Worm (Caenorhabditis elegans): ENCODE results near the gene fbxb-15.

fbxb-15 gene

DNA sequence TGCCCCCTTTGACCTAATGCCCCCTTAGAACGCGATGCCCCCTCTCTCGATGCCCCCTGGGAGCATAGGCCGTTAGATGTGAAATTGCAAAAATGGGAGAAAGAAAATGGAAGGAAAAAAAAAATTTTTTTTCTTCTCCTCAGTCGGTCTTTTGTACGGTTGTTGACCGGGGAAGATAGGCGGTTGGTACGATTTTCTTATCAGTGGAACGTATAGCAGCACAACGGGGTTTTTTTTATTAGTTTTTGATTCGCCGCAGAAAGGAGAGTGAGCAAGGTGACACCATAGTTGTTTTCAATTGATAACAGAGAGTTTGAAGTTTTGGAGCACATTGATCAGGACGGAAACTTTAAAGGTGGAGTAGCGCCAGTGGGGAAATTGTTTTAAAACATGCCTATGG, 6.4 kb upstream of the fbxb-15 start:
- peak; percentile 16 for TF ChIP-seq elt-2 (tag; optimal IDR thresholded peaks at IDR 0.05)

DNA sequence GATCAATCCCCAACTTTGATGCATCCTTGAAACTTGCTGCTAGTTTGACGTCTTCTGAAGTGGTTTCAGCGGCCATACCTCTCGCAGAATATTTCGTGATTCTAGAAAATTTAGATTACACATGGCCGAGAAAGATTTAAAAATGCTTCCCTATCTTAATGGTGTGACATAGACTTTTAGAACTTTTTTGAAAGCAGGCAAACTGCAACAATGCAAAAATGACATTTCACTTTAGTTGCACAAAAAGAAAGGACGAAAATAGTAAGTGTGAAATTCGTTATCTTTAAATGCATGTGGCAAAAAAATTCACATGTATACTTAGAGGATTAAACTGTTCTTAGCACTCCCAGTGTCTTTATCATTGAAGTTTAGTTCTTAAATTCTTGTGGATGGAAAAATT, 3.9 kb upstream of the fbxb-15 start, which contains the start of gene ZC204.12:
Gene ZC204.12, minus strand, starts transcription at position 101 of the 400 bp plus-strand sequence.
- TF ChIP-seq elt-2 (tag; optimal IDR thresholded peaks at IDR 0.05) (no peak), ceh-30 (tag; optimal IDR thresholded peaks at IDR 0.05) (no peak), ceh-34 (tag; optimal IDR thresholded peaks at IDR 0.05) (no peak), sdc-2 (tag; optimal IDR thresholded peaks at IDR 0.05) (no peak), C38D4.7 (GFP tag; optimal IDR thresholded peaks at IDR 0.05) (no peak), madf-2 (tag; optimal IDR thresholded peaks at IDR 0.05) (no peak), ceh-6 (GFP tag; optimal IDR thresholded peaks at IDR 0.05) (no peak), nfya-1 (tag; optimal IDR thresholded peaks at IDR 0.05) (no peak), npax-4 (tag; optimal IDR thresholded peaks at IDR 0.05) (no peak), ceh-24 (tag; optimal IDR thresholded peaks at IDR 0.05) (no peak), ceh-2 (tag; optimal IDR thresholded peaks at IDR 0.05) (no peak), pqm-1 (tag; optimal IDR thresholded peaks at IDR 0.05) (no peak), fkh-10 (GFP tag; optimal IDR thresholded peaks at IDR 0.05) (no peak), C08G9.2 (tag; optimal IDR thresholded peaks at IDR 0.05) (no peak), pax-1 (tag; optimal IDR thresholded peaks at IDR 0.05) (no peak), syd-9 (tag; optimal IDR thresholded peaks at IDR 0.05) (no peak), dve-1 (tag; optimal IDR thresholded peaks at IDR 0.05) (no peak), odd-2 (tag; optimal IDR thresholded peaks at IDR 0.05) (no peak), pha-2 (tag; optimal IDR thresholded peaks at IDR 0.05) (no peak)

DNA sequence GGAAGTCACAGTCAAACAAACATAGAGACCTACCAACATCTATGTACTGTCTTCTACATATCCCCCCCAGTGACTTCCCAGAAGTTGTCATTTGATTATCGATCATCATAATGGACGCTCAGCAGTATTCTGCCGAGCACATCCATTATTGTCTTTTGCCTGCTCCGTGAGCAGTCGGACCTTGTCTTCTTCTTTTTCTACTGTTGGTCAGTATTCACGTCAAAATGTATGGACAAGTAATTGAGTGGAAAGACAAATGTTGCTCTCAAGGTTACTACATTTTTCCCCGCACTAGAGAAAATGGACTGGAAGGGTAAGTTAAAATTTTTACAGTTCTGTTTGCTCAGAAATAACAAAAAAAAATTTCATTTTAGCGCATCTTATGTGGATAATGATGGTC, 1.6 kb upstream of the fbxb-15 start, which contains the start of gene btb-12:
Gene btb-12, plus strand, starts transcription at position 301 of the 400 bp plus-strand sequence.
- TF ChIP-seq sox-2 (GFP tag; IDR thresholded peaks at IDR 0.05): no peak
- TF ChIP-seq gmeb-2 (tag; optimal IDR thresholded peaks at IDR 0.05): no peak
- TF ChIP-seq ceh-14 (tag; optimal IDR thresholded peaks at IDR 0.05): no peak
- no peak for TF ChIP-seq tbx-7 (tag; optimal IDR thresholded peaks at IDR 0.05)
- no peak for TF ChIP-seq ceh-9 (tag; optimal IDR thresholded peaks at IDR 0.05)
- TF ChIP-seq rnt-1 (tag; optimal IDR thresholded peaks at IDR 0.05): no peak

DNA sequence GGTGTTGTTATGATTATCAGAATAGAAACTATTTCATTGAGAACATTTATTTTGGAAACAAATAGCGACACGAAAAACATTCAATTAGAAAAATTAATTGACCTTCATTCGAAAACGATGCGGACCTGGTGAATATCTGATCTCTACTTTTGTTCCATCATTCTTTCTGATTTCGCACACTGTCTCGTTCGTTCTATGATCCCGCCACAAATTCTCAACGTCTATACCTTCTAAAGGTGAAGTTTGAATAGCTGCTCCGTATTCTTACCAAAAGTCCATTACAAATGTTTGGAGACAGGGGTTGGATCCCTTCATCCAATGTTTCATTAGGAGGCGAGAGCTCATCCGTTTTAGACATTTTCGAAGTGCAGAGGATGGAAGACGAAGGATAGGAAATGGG, 1.5 kb downstream of the fbxb-15 start, which contains the start of gene fbxb-16:
Gene fbxb-16, minus strand, starts transcription at position 101 of the 400 bp plus-strand sequence.
- no peak for TF ChIP-seq pha-2 (tag; optimal IDR thresholded peaks at IDR 0.05)
- TF ChIP-seq sdc-2 (tag; optimal IDR thresholded peaks at IDR 0.05): no peak
- TF ChIP-seq madf-2 (tag; optimal IDR thresholded peaks at IDR 0.05): no peak
- no peak for TF ChIP-seq elt-2 (tag; optimal IDR thresholded peaks at IDR 0.05)

DNA sequence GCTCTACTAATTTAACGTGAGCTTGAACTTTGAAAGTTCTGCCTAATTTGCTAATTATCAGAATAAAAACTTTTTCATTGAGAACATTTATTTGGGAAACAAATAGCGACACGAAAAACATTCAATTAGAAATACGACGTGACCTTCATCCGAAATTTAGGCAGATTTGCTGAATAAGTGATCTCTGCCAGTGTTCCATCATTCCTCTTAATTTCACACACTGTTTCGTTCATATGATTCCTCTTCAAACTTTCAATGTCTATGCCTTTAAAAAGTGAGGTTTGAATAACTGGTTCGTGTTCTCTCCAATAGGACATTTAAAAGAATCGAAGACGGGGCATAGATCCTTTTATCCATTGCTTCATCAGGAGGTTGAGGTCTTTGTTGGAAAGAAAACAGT, 2.8 kb downstream of the fbxb-15 start, which contains the start of gene fbxb-20:
Gene fbxb-20, minus strand, starts transcription at position 101 of the 400 bp plus-strand sequence.
- TF ChIP-seq madf-2 (tag; optimal IDR thresholded peaks at IDR 0.05) (no peak), ceh-2 (tag; optimal IDR thresholded peaks at IDR 0.05) (no peak), zip-5 (tag; optimal IDR thresholded peaks at IDR 0.05) (no peak), mec-3 (tag; optimal IDR thresholded peaks at IDR 0.05; ENCODE audit: borderline replicate concordance) (no peak), hlh-6 (tag; optimal IDR thresholded peaks at IDR 0.05) (no peak), fkh-10 (GFP tag; optimal IDR thresholded peaks at IDR 0.05) (no peak), odd-2 (tag; optimal IDR thresholded peaks at IDR 0.05) (no peak), fax-1 (tag; optimal IDR thresholded peaks at IDR 0.05) (no peak)

DNA sequence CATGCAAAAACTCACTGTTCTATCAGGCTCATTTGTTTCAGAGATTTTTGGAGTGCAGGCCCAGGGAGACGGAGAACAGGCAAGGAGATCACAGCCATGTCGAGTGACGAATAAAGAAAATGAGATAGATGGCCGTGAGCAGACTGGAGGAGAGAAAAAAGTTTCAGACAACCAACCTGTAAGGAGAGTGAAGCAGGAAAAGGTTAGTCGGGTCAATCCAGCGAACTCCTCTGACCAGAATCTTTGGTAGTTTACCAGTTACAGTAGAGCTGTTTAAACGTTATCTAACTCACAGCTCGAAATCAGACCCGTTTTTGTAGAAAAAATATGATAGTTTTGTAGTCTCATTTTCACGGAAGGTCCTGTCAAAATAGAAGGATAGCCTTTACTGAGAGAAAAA, 4.5 kb downstream of the fbxb-15 start, which contains the start of gene fbxb-21:
Gene fbxb-21, minus strand, starts transcription at position 101 of the 400 bp plus-strand sequence.
- no peak for TF ChIP-seq hlh-8 (tag; optimal IDR thresholded peaks at IDR 0.05)
- no peak for TF ChIP-seq Y22D7AL.16 (tag; optimal IDR thresholded peaks at IDR 0.05)
- TF ChIP-seq sox-4 (tag; optimal IDR thresholded peaks at IDR 0.05): no peak
- TF ChIP-seq ttx-3 (tag; optimal IDR thresholded peaks at IDR 0.05): no peak
- no peak for TF ChIP-seq ztf-16 (tag; optimal IDR thresholded peaks at IDR 0.05)
- no peak for TF ChIP-seq che-1 (tag; optimal IDR thresholded peaks at IDR 0.05)
- no peak for TF ChIP-seq ahr-1 (tag; optimal IDR thresholded peaks at IDR 0.05)
- no peak for TF ChIP-seq rnt-1 (tag; optimal IDR thresholded peaks at IDR 0.05)
- no peak for TF ChIP-seq pros-1 (tag; optimal IDR thresholded peaks at IDR 0.05)
- TF ChIP-seq sdc-2 (tag; optimal IDR thresholded peaks at IDR 0.05): no peak
